Worm (Caenorhabditis elegans): ENCODE results near the gene atg-16.1.

DNA sequence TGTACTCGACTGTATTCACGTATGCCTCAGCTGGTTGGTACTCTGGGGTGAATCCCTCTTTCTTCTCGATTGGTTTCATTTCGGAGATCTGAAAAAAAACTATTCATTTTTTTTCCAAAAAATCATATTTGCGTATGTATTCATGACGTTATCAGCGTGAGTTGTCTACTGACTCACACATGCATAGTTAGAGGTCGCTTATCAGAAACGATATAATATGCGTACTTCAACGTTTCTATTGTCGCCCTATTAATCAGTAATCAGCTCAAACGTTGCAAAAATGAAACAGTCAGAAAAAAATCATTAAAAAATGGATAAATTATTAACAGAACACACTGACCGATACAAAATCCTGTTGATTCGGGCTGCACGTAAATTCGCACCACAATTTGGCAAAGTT is 16.2 kb upstream of the atg-16.1 start:
- no peak for TF ChIP-seq ztf-23 (GFP tag; IDR thresholded peaks at IDR 0.05)
- no peak for TF ChIP-seq flt-1 (GFP tag; IDR thresholded peaks at IDR 0.05)
- TF ChIP-seq ref-1 (GFP tag; conservative IDR thresholded peaks at IDR 0.05) = no peak
- no peak for TF ChIP-seq tab-1 (GFP tag; IDR thresholded peaks at IDR 0.05)
- TF ChIP-seq klf-2 (GFP tag; conservative IDR thresholded peaks at IDR 0.05) = no peak
- no peak for TF ChIP-seq T22C8.4 (GFP tag; IDR thresholded peaks at IDR 0.05)

Measured in whole organism, midembryonic.